Worm (Caenorhabditis elegans) whole organism, L3 larva: ENCODE measurements around the gene gsr-1.

Source experiments
- ama-1 ChIP-seq: fragments of 150-350 bp; optimal IDR thresholded peaks from 2 replicates; lab custom pipeline; 2018
- nhr-11 ChIP-seq: fragments of 150-350 bp; optimal IDR thresholded peaks from 2 replicates; lab custom pipeline; 2014; ENCODE audit warnings: missing biosample characterization, missing genetic modification characterization
- nhr-28 ChIP-seq: fragments of 150-350 bp; optimal IDR thresholded peaks from 2 replicates; lab custom pipeline; 2014; ENCODE audit warnings: missing biosample characterization, missing genetic modification characterization
- nhr-43 ChIP-seq: sonication (generic microtip); optimal IDR thresholded peaks from 2 replicates; lab custom pipeline; 2016; ENCODE audit warnings: mild to moderate bottlenecking, missing genetic modification characterization, missing compliant biosample characterization; ENCODE audit not compliant: poor library complexity, severe bottlenecking
- pqm-1 ChIP-seq: fragments of 150-350 bp; optimal IDR thresholded peaks from 2 replicates; lab custom pipeline; 2017; ENCODE audit warnings: missing biosample characterization, missing genetic modification characterization, inconsistent platforms
- unc-62 ChIP-seq: fragments of 150-350 bp; sonication (generic microtip); optimal IDR thresholded peaks from 4 replicates; lab custom pipeline; 2014; ENCODE audit warnings: missing biosample characterization, missing genetic modification reagents, missing genetic modification characterization

ce11 chrIII:3679083-3679482 is 28.4 kb downstream of the gsr-1 start:
- no peak for TF ChIP-seq unc-62 (GFP tag; lab: Kevin White, UChicago)
- no peak for TF ChIP-seq nhr-28 (tag; lab: Kevin White, UChicago)
- TF ChIP-seq nhr-43: no peak
- no peak for TF ChIP-seq pqm-1 (tag; lab: Kevin White, UChicago)
- TF ChIP-seq ama-1 (lab: Kevin White, UChicago): no peak
- TF ChIP-seq nhr-11 (tag; lab: Kevin White, UChicago): no peak
